Worm (Caenorhabditis elegans): ENCODE data around the gene clc-19.

- TF ChIP-seq dao-5 (tag; optimal IDR thresholded peaks at IDR 0.05) (no peak), him-1 (tag; optimal IDR thresholded peaks at IDR 0.05) (peak; percentile 66), W03F9.2 (tag; optimal IDR thresholded peaks at IDR 0.05) (peak; percentile 14)
Measured at ce11 chrIII:887874-888299, 14.5 kb upstream of the clc-19 start.
